Worm (Caenorhabditis elegans) whole organism, L1 larva: Measurements from ENCODE around the gene tsfm-1.

Source experiments
- ceh-63 ChIP-seq: fragments of 200-800 bp; sonication (Bioruptor generic); optimal IDR thresholded peaks from 2 replicates; lab custom pipeline; 2018; ENCODE audit warnings: mild to moderate bottlenecking, missing genetic modification characterization, missing compliant biosample characterization
- ceh-82 ChIP-seq, 3 experiments: fragments of 150-350 bp in 1 of 3; sonication (generic microtip) in 2 of 3; optimal IDR thresholded peaks; 2 replicates each; lab custom pipeline; 2014 to 2017; ENCODE audit warnings: missing biosample characterization in 3 of 3, missing genetic modification characterization in 3 of 3
- fkh-10 ChIP-seq: sonication (generic microtip); optimal IDR thresholded peaks from 2 replicates; lab custom pipeline; 2017; ENCODE audit warnings: missing biosample characterization, missing genetic modification reagents, missing genetic modification characterization
- lin-13 ChIP-seq: fragments of 150-350 bp; optimal IDR thresholded peaks from 2 replicates; lab custom pipeline; 2014; ENCODE audit warnings: missing biosample characterization, missing genetic modification reagents, missing genetic modification characterization
- lin-39 ChIP-seq: fragments of 150-350 bp; optimal IDR thresholded peaks from 2 replicates; lab custom pipeline; 2014; ENCODE audit warnings: missing biosample characterization, missing genetic modification reagents, missing genetic modification characterization
- lsy-2 ChIP-seq, 2 experiments: fragments of 150-350 bp; optimal IDR thresholded peaks; 2 replicates each; lab custom pipeline; 2014; ENCODE audit warnings: missing biosample characterization in 2 of 2, missing genetic modification characterization in 2 of 2
- mdl-1 ChIP-seq, 2 experiments: fragments of 150-350 bp; optimal IDR thresholded peaks; 2 replicates each; lab custom pipeline; 2014 to 2017; ENCODE audit warnings: missing biosample characterization in 2 of 2, missing genetic modification characterization in 2 of 2, inconsistent platforms in 1 of 2
- mep-1 ChIP-seq: fragments of 150-350 bp; optimal IDR thresholded peaks from 2 replicates; lab custom pipeline; 2014; ENCODE audit warnings: missing biosample characterization, missing genetic modification characterization
- nhr-77 ChIP-seq: fragments of 150-350 bp; optimal IDR thresholded peaks from 2 replicates; lab custom pipeline; 2014; ENCODE audit warnings: missing biosample characterization, missing genetic modification characterization
- pqm-1 ChIP-seq: sonication (generic microtip); optimal IDR thresholded peaks from 3 replicates; lab custom pipeline; 2017; ENCODE audit warnings: missing biosample characterization, missing genetic modification characterization
- skn-1 ChIP-seq: fragments of 150-350 bp; optimal IDR thresholded peaks from 2 replicates; lab custom pipeline; 2014; ENCODE audit warnings: missing biosample characterization, missing genetic modification characterization
- tbx-2 ChIP-seq: sonication (generic microtip); optimal IDR thresholded peaks from 2 replicates; lab custom pipeline; 2016; ENCODE audit warnings: missing genetic modification characterization, missing compliant biosample characterization

ce11 chrV:12291587-12291986 lies 20.2 kb upstream of the tsfm-1 start, which contains the start of the genes srpa-68 and srh-16:
- TF ChIP-seq mep-1 (tag; lab: Kevin White, UChicago) (peak; percentile 96), lin-39 (tag; lab: Kevin White, UChicago) (peak; percentile 95), lsy-2 (tag; optimal IDR thresholded peaks at IDR 0.05; lab: Kevin White, UChicago) (peak; percentile 94), ceh-82 (tag; optimal IDR thresholded peaks at IDR 0.05; lab: Kevin White, UChicago) (peak; percentile 91 to 93 (median 93)), pqm-1 (tag; lab: Kevin White, UChicago) (no peak), mdl-1 (tag; optimal IDR thresholded peaks at IDR 0.05; lab: Kevin White, UChicago) (peak in 1 of 2 experiments; percentile 77), ceh-63 (no peak), lin-13 (GFP tag; lab: Kevin White, UChicago) (peak; percentile 73), tbx-2 (tag; lab: Kevin White, UChicago) (peak; percentile 93), fkh-10 (peak; percentile 77), nhr-77 (peak; percentile 77), skn-1 (tag; lab: Kevin White, UChicago) (peak; percentile 90)
